Worm (Caenorhabditis elegans) whole organism, midembryonic: ENCODE measurements around the gene str-13.

Experiments
- klf-2 ChIP-seq: fragments of 200-800 bp; sonication (Bioruptor generic); conservative IDR thresholded peaks from 2 replicates; pipeline ENCODE4 v1.3.6; 2022; ENCODE audit warnings: missing genetic modification reagents, missing genetic modification characterization, missing compliant biosample characterization
- tab-1 ChIP-seq: fragments of 200-800 bp; sonication (Bioruptor generic); IDR thresholded peaks from 2 replicates; pipeline ENCODE4 v1.3.6; 2022; ENCODE audit warnings: missing genetic modification characterization, missing compliant biosample characterization
- ztf-23 ChIP-seq: fragments of 200-800 bp; sonication (Bioruptor generic); IDR thresholded peaks from 2 replicates; pipeline ENCODE4 v1.3.6; 2022; ENCODE audit warnings: missing genetic modification reagents, missing genetic modification characterization, missing compliant biosample characterization
- ztf-29 ChIP-seq: fragments of 200-800 bp; sonication (Bioruptor generic); IDR thresholded peaks from 2 replicates; pipeline ENCODE4 v1.3.6; 2022; ENCODE audit warnings: missing genetic modification reagents, missing genetic modification characterization, missing compliant biosample characterization

- TF ChIP-seq ztf-29 (GFP tag; lab: Robert Waterston, UW) (no peak), tab-1 (GFP tag; lab: Robert Waterston, UW) (no peak), ztf-23 (GFP tag; lab: Robert Waterston, UW) (no peak), klf-2 (no peak)
Measured at ce11 chrV:2728236-2728635, 1.2 kb upstream of the str-13 start, which contains the start of gene str-33.
